Worm (Caenorhabditis elegans) whole organism, mixed stage, embryonic: ENCODE results near the gene nspa-2.

Source experiments
- M03D4.4 ChIP-seq: sonication (generic microtip); optimal IDR thresholded peaks from 2 replicates; lab custom pipeline; 2017; ENCODE audit warnings: mild to moderate bottlenecking, missing genetic modification characterization, missing compliant biosample characterization
- elt-1 ChIP-seq: sonication (generic microtip); optimal IDR thresholded peaks from 2 replicates; lab custom pipeline; 2017; ENCODE audit warnings: missing genetic modification characterization, mild to moderate bottlenecking, missing compliant biosample characterization, antibody characterized with exemption, moderate library complexity, borderline replicate concordance; ENCODE audit not compliant: insufficient read depth
- elt-3 ChIP-seq: fragments of 150-350 bp; optimal IDR thresholded peaks from 2 replicates; lab custom pipeline; 2014; ENCODE audit warnings: missing biosample characterization, missing genetic modification characterization
- hlh-1 ChIP-seq: fragments of 150-350 bp; optimal IDR thresholded peaks from 2 replicates; lab custom pipeline; 2014; ENCODE audit warnings: missing biosample characterization, missing genetic modification reagents, missing genetic modification characterization
- mep-1 ChIP-seq: fragments of 150-350 bp; optimal IDR thresholded peaks from 2 replicates; lab custom pipeline; 2017; ENCODE audit warnings: missing biosample characterization, missing genetic modification reagents, missing genetic modification characterization, inconsistent platforms
- mls-2 ChIP-seq: sonication (generic microtip); optimal IDR thresholded peaks from 2 replicates; lab custom pipeline; 2016; ENCODE audit warnings: mild to moderate bottlenecking, missing genetic modification characterization, moderate library complexity, missing compliant biosample characterization
- nhr-12 ChIP-seq: fragments of 150-350 bp; optimal IDR thresholded peaks from 2 replicates; lab custom pipeline; 2014; ENCODE audit warnings: missing biosample characterization, missing genetic modification characterization
- nhr-2 ChIP-seq: fragments of 150-350 bp; optimal IDR thresholded peaks from 2 replicates; lab custom pipeline; 2014; ENCODE audit warnings: missing biosample characterization, missing genetic modification characterization
- pha-4 ChIP-seq: fragments of 150-350 bp; optimal IDR thresholded peaks from 2 replicates; lab custom pipeline; 2018; ENCODE audit warnings: missing biosample characterization, missing genetic modification reagents, missing genetic modification characterization
- unc-120 ChIP-seq: sonication (generic microtip); optimal IDR thresholded peaks from 2 replicates; lab custom pipeline; 2017; ENCODE audit warnings: missing genetic modification characterization, missing compliant biosample characterization; ENCODE audit not compliant: poor library complexity, severe bottlenecking
- unc-39 ChIP-seq: fragments of 150-350 bp; optimal IDR thresholded peaks from 2 replicates; lab custom pipeline; 2014; ENCODE audit warnings: missing biosample characterization, missing genetic modification characterization
- ztf-11 ChIP-seq: fragments of 150-350 bp; optimal IDR thresholded peaks from 2 replicates; lab custom pipeline; 2014; ENCODE audit warnings: missing biosample characterization, missing genetic modification characterization

- TF ChIP-seq elt-3 (no peak), pha-4 (no peak), mep-1 (tag; lab: Kevin White, UChicago) (no peak), mls-2 (tag; lab: Kevin White, UChicago) (no peak), unc-120 (no peak), elt-1 (no peak), ztf-11 (tag; lab: Kevin White, UChicago) (no peak), nhr-2 (no peak), nhr-12 (tag; lab: Kevin White, UChicago) (no peak), M03D4.4 (tag; lab: Kevin White, UChicago) (no peak), hlh-1 (no peak), unc-39 (tag; lab: Kevin White, UChicago) (no peak)
Observed at ce11 chrV:14930168-14930567, 39.3 kb downstream of the nspa-2 start.
